Worm (Caenorhabditis elegans) whole organism, L4/young adult: ENCODE data around the gene T10C6.10.

ENCODE experiments used
- W03F9.2 ChIP-seq: fragments of 150-350 bp; optimal IDR thresholded peaks from 2 replicates; lab custom pipeline; 2014; ENCODE audit warnings: missing biosample characterization, missing genetic modification characterization
- dao-5 ChIP-seq: sonication (generic microtip); optimal IDR thresholded peaks from 2 replicates; lab custom pipeline; 2016; ENCODE audit warnings: missing genotype, missing genetic modification characterization, moderate library complexity, missing compliant biosample characterization
- him-1 ChIP-seq: sonication (generic microtip); optimal IDR thresholded peaks from 2 replicates; lab custom pipeline; 2016; ENCODE audit warnings: missing genotype, missing genetic modification reagents, missing genetic modification characterization, missing compliant biosample characterization

DNA sequence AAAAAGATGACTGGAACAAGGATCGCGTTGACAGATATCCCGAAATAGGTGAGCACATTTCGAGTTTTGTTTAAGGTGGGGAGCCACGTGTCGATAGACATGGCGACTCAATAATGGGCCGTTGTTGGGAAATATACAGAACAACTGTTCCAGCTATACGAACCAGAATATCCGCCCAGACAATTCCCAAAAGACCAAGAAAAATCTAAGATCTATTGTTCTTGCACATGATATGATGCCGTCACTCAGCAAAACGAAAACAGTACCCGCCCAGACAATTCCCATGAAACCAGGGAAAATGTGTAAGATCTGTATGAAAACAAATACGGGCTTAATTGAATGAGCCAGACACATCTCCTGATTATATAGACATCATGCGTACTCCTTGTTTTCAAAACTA, 28.7 kb upstream of the T10C6.10 start, which contains the start of gene str-231:
- TF ChIP-seq dao-5 (tag; lab: Kevin White, UChicago) (no peak), W03F9.2 (no peak), him-1 (tag; lab: Kevin White, UChicago) (no peak)
